Worm (Caenorhabditis elegans) whole organism, mixed stage, embryonic: ENCODE measurements around the gene ZK856.19.
A peak's percentile ranks its signal among the peaks of the same experiment; 100 is the strongest.

Experiments
- M03D4.4 ChIP-seq: sonication (generic microtip); optimal IDR thresholded peaks from 2 replicates; lab custom pipeline; 2017; ENCODE audit warnings: mild to moderate bottlenecking, missing genetic modification characterization, missing compliant biosample characterization
- blmp-1 ChIP-seq: fragments of 150-350 bp; optimal IDR thresholded peaks from 2 replicates; lab custom pipeline; 2014; ENCODE audit warnings: missing biosample characterization, missing genetic modification characterization
- ceh-39 ChIP-seq: fragments of 150-350 bp; optimal IDR thresholded peaks from 2 replicates; lab custom pipeline; 2014; ENCODE audit warnings: missing biosample characterization, missing genetic modification characterization
- ceh-83 ChIP-seq: fragments of 200-800 bp; sonication (Bioruptor generic); optimal IDR thresholded peaks from 2 replicates; lab custom pipeline; 2018; ENCODE audit warnings: mild to moderate bottlenecking, missing genetic modification characterization, missing compliant biosample characterization
- ces-1 ChIP-seq: fragments of 150-350 bp; optimal IDR thresholded peaks from 2 replicates; lab custom pipeline; 2014; ENCODE audit warnings: missing biosample characterization, missing genetic modification reagents, missing genetic modification characterization
- cnd-1 ChIP-seq: fragments of 200-800 bp; sonication (Bioruptor generic); optimal IDR thresholded peaks from 2 replicates; lab custom pipeline; 2018; ENCODE audit warnings: mild to moderate bottlenecking, missing genetic modification characterization, missing compliant biosample characterization
- drap-1 ChIP-seq: fragments of 200-800 bp; sonication (Bioruptor generic); optimal IDR thresholded peaks from 3 replicates; lab custom pipeline; 2018; ENCODE audit warnings: mild to moderate bottlenecking, missing genetic modification characterization, missing compliant biosample characterization
- elt-1 ChIP-seq: sonication (generic microtip); optimal IDR thresholded peaks from 2 replicates; lab custom pipeline; 2017; ENCODE audit warnings: missing genetic modification characterization, mild to moderate bottlenecking, missing compliant biosample characterization, antibody characterized with exemption, moderate library complexity, borderline replicate concordance; ENCODE audit not compliant: insufficient read depth
- flh-1 ChIP-seq: fragments of 200-800 bp; sonication (Bioruptor generic); optimal IDR thresholded peaks from 2 replicates; lab custom pipeline; 2018; ENCODE audit warnings: mild to moderate bottlenecking, missing genetic modification characterization, moderate library complexity, missing compliant biosample characterization
- ham-2 ChIP-seq: fragments of 200-800 bp; sonication (Bioruptor generic); optimal IDR thresholded peaks from 2 replicates; lab custom pipeline; 2018; ENCODE audit warnings: mild to moderate bottlenecking, missing genetic modification characterization, missing compliant biosample characterization
- hlh-1 ChIP-seq: fragments of 150-350 bp; optimal IDR thresholded peaks from 2 replicates; lab custom pipeline; 2014; ENCODE audit warnings: missing biosample characterization, missing genetic modification reagents, missing genetic modification characterization
- lin-13 ChIP-seq: fragments of 150-350 bp; optimal IDR thresholded peaks from 2 replicates; lab custom pipeline; 2014; ENCODE audit warnings: missing biosample characterization, missing genetic modification characterization
- lin-32 ChIP-seq: fragments of 200-800 bp; sonication (Bioruptor generic); optimal IDR thresholded peaks from 2 replicates; lab custom pipeline; 2018; ENCODE audit warnings: mild to moderate bottlenecking, missing genetic modification characterization, missing compliant biosample characterization
- lsy-2 ChIP-seq: fragments of 150-350 bp; optimal IDR thresholded peaks from 2 replicates; lab custom pipeline; 2014; ENCODE audit warnings: missing biosample characterization, missing genetic modification characterization
- mls-2 ChIP-seq: sonication (generic microtip); optimal IDR thresholded peaks from 2 replicates; lab custom pipeline; 2016; ENCODE audit warnings: mild to moderate bottlenecking, missing genetic modification characterization, moderate library complexity, missing compliant biosample characterization
- nhr-12 ChIP-seq: fragments of 150-350 bp; optimal IDR thresholded peaks from 2 replicates; lab custom pipeline; 2014; ENCODE audit warnings: missing biosample characterization, missing genetic modification characterization
- nhr-2 ChIP-seq: fragments of 150-350 bp; optimal IDR thresholded peaks from 2 replicates; lab custom pipeline; 2014; ENCODE audit warnings: missing biosample characterization, missing genetic modification characterization
- nhr-237 ChIP-seq: fragments of 150-350 bp; optimal IDR thresholded peaks from 2 replicates; lab custom pipeline; 2014; ENCODE audit warnings: missing biosample characterization, missing genetic modification characterization
- pha-4 ChIP-seq: fragments of 150-350 bp; optimal IDR thresholded peaks from 2 replicates; lab custom pipeline; 2018; ENCODE audit warnings: missing biosample characterization, missing genetic modification reagents, missing genetic modification characterization
- sem-2 ChIP-seq: fragments of 200-800 bp; sonication (Bioruptor generic); optimal IDR thresholded peaks from 2 replicates; lab custom pipeline; 2018; ENCODE audit warnings: mild to moderate bottlenecking, missing genetic modification characterization, missing compliant biosample characterization
- snpc-4 ChIP-seq: fragments of 150-350 bp; optimal IDR thresholded peaks from 2 replicates; lab custom pipeline; 2014; ENCODE audit warnings: missing biosample characterization, missing genetic modification characterization
- tbx-8 ChIP-seq: fragments of 200-800 bp; sonication (Bioruptor generic); optimal IDR thresholded peaks from 2 replicates; lab custom pipeline; 2018; ENCODE audit warnings: mild to moderate bottlenecking, missing genetic modification characterization, moderate library complexity, missing compliant biosample characterization
- unc-120 ChIP-seq: sonication (generic microtip); optimal IDR thresholded peaks from 2 replicates; lab custom pipeline; 2017; ENCODE audit warnings: missing genetic modification characterization, missing compliant biosample characterization; ENCODE audit not compliant: poor library complexity, severe bottlenecking
- unc-39 ChIP-seq: fragments of 150-350 bp; optimal IDR thresholded peaks from 2 replicates; lab custom pipeline; 2014; ENCODE audit warnings: missing biosample characterization, missing genetic modification characterization
- unc-62 ChIP-seq: fragments of 150-350 bp; optimal IDR thresholded peaks from 2 replicates; lab custom pipeline; 2014; ENCODE audit warnings: missing biosample characterization, missing genetic modification reagents, missing genetic modification characterization
- zip-8 ChIP-seq: fragments of 150-350 bp; optimal IDR thresholded peaks from 2 replicates; lab custom pipeline; 2014; ENCODE audit warnings: missing biosample characterization, missing genetic modification characterization
- ztf-11 ChIP-seq: fragments of 150-350 bp; optimal IDR thresholded peaks from 2 replicates; lab custom pipeline; 2014; ENCODE audit warnings: missing biosample characterization, missing genetic modification characterization

The ZK856.19 gene

ce11 chrV:10246967-10247366 is 42.3 kb upstream of the ZK856.19 start:
- TF ChIP-seq pha-4 = peak; percentile 75
- TF ChIP-seq snpc-4 = no peak

ce11 chrV:10246443-10246885 is 41.8 kb upstream of the ZK856.19 start:
- no peak for TF ChIP-seq lsy-2 (tag; lab: Kevin White, UChicago)
- peak; percentile 2 for TF ChIP-seq ces-1 (GFP tag; lab: Kevin White, UChicago)
- TF ChIP-seq, all 35 proteins: peak for 1

- TF ChIP-seq blmp-1 (tag; lab: Kevin White, UChicago) (no peak), tbx-8 (GFP tag; lab: Kevin White, UChicago) (no peak), ztf-11 (tag; lab: Kevin White, UChicago) (no peak), lin-32 (GFP tag; lab: Kevin White, UChicago) (no peak), unc-39 (no peak), nhr-12 (tag; lab: Kevin White, UChicago) (no peak), ham-2 (GFP tag; lab: Kevin White, UChicago) (no peak), zip-8 (no peak), mls-2 (no peak)
Observed at ce11 chrV:10245615-10246014, 40.9 kb upstream of the ZK856.19 start.

- TF ChIP-seq elt-1 (tag; lab: Kevin White, UChicago) (peak; percentile 54), flh-1 (GFP tag; lab: Kevin White, UChicago) (no peak)
Observed at ce11 chrV:10244018-10244720, 39.5 kb upstream of the ZK856.19 start.

ce11 chrV:10243105-10243504 is 38.4 kb upstream of the ZK856.19 start, which contains the start of gene C12D8.9:
Gene C12D8.9, minus strand, starts transcription at chrV:10243205.
- TF ChIP-seq drap-1 (GFP tag; lab: Kevin White, UChicago) (no peak), cnd-1 (tag; lab: Kevin White, UChicago) (no peak), hlh-1 (tag; lab: Kevin White, UChicago) (no peak), ztf-11 (tag; lab: Kevin White, UChicago) (no peak), ceh-83 (GFP tag; lab: Kevin White, UChicago) (no peak), ham-2 (GFP tag; lab: Kevin White, UChicago) (no peak), blmp-1 (tag; lab: Kevin White, UChicago) (no peak)
- TF ChIP-seq, all 35 proteins: peak for 0

DNA sequence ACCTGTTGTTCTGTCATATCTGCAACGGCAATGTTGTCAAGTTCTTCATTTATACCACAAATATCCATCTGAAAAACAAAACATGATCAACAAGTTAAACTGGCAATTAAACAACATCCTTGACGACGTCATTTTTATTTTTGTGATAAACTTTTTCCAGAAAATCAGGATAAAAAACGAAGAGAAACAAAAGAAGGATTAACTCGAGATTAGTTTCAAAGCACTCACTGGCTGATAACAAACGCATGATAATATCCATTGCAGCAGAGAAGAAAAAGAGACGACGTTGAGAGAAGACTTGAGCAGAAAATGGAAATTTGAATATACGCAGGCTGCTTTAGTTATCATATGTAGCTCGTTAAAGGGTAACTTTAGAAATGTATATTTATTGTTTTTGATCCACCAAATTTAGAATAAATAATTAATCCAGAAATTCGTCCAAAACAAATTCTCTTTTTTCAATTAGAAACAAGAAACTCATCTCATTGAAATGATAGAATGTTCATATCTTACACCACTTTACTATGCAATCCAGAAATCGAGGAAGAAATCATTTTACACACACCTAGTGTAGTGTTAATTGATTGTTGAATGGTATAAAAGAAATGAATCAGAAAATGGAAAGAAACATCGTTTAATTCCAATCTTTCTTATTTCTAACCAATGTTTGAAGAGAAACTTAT is 36.5 kb upstream of the ZK856.19 start, which contains the start of the genes C12D8.21 and col-148:
TSS of gene C12D8.21 (minus strand) at position 68 of the 683 bp plus-strand sequence.
TSS of gene col-148 (plus strand) at position 633 of the 683 bp plus-strand sequence.
- TF ChIP-seq lin-32 (GFP tag; lab: Kevin White, UChicago) (no peak), zip-8 (no peak), cnd-1 (tag; lab: Kevin White, UChicago) (no peak), lin-13 (tag; lab: Kevin White, UChicago) (no peak), flh-1 (GFP tag; lab: Kevin White, UChicago) (no peak), M03D4.4 (tag; lab: Kevin White, UChicago) (no peak), ceh-83 (GFP tag; lab: Kevin White, UChicago) (no peak), blmp-1 (tag; lab: Kevin White, UChicago) (no peak), unc-39 (no peak), nhr-2 (no peak), nhr-12 (tag; lab: Kevin White, UChicago) (no peak), unc-120 (tag; lab: Kevin White, UChicago) (no peak)

ce11 chrV:10239861-10240260 is 35.1 kb upstream of the ZK856.19 start, which contains the start of gene fipr-8:
Gene fipr-8, minus strand, starts transcription at chrV:10239961.
- TF ChIP-seq blmp-1 (tag; lab: Kevin White, UChicago) (no peak), ces-1 (GFP tag; lab: Kevin White, UChicago) (no peak), unc-62 (GFP tag; lab: Kevin White, UChicago) (no peak), lsy-2 (tag; lab: Kevin White, UChicago) (no peak), nhr-237 (tag; lab: Kevin White, UChicago) (no peak), snpc-4 (no peak), sem-2 (no peak), ham-2 (GFP tag; lab: Kevin White, UChicago) (no peak), ceh-39 (tag; lab: Kevin White, UChicago) (no peak), lin-13 (tag; lab: Kevin White, UChicago) (no peak)
